Worm (Caenorhabditis elegans): ENCODE measurements around the gene F14F8.8.

F14F8.8 gene

DNA sequence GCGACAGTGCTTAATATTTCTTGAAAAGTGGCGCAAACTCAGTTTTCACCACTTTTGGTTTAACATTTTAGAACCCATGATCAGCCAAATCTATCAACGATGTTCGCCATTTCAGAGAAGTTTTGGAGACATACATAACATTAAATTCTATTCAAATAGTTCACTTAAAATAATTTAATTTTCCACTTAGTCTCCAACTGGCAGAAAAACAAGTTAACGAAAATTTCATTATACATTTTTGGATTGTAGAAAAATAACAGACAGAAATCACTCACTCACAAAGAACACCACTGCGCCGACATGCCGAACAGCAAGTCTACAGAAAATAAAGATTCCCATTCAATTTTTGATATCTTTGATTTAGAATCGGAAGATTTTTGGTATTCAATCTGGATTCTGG is 7.9 kb upstream of the F14F8.8 start, which contains the start of gene srw-44:
srw-44 (plus strand) TSS at position 301 of the 400 bp plus-strand sequence.
- TF ChIP-seq mxl-1 (tag; optimal IDR thresholded peaks at IDR 0.05) (no peak), lag-1 (GFP tag; IDR thresholded peaks at IDR 0.05) (no peak), C17E4.6 (GFP tag; IDR thresholded peaks at IDR 0.05) (no peak), xnd-1 (tag; optimal IDR thresholded peaks at IDR 0.05) (no peak), B0035.1 (tag; optimal IDR thresholded peaks at IDR 0.05) (no peak), Y67H2A.10 (GFP tag; conservative IDR thresholded peaks at IDR 0.05) (no peak), sptf-2 (GFP tag; optimal IDR thresholded peaks at IDR 0.05) (no peak)

ce11 chrV:16679237-16679636 is 7.1 kb upstream of the F14F8.8 start, which contains the start of gene srz-103:
Gene srz-103, minus strand, starts transcription at chrV:16679337.
- TF ChIP-seq ztf-28 (GFP tag; IDR thresholded peaks at IDR 0.05) (no peak), Y53F4B.3 (GFP tag; IDR thresholded peaks at IDR 0.05) (no peak), hmg-20 (GFP tag; IDR thresholded peaks at IDR 0.05) (no peak)

- TF ChIP-seq aptf-3 (GFP tag; IDR thresholded peaks at IDR 0.05) (no peak), atf-7 (tag; optimal IDR thresholded peaks at IDR 0.05) (no peak), F33H1.4 (GFP tag; IDR thresholded peaks at IDR 0.05) (no peak), mxl-1 (tag; optimal IDR thresholded peaks at IDR 0.05) (no peak), C17E4.6 (GFP tag; IDR thresholded peaks at IDR 0.05) (no peak), madf-3 (GFP tag; IDR thresholded peaks at IDR 0.05) (no peak), nhr-27 (tag; optimal IDR thresholded peaks at IDR 0.05) (no peak), lin-54 (GFP tag; optimal IDR thresholded peaks at IDR 0.05) (no peak), ztf-3 (GFP tag; optimal IDR thresholded peaks at IDR 0.05) (no peak)
Measured at ce11 chrV:16675553-16675952, 3.5 kb upstream of the F14F8.8 start, which contains the start of gene srz-1. Gene srz-1, plus strand, starts transcription at chrV:16675853.

- TF ChIP-seq madf-8 (GFP tag; conservative IDR thresholded peaks at IDR 0.05) (no peak), F23B12.7 (tag; optimal IDR thresholded peaks at IDR 0.05; ENCODE audit: insufficient read depth) (no peak), Y79H2A.3 (GFP tag; conservative IDR thresholded peaks at IDR 0.05) (no peak), lsl-1 (GFP tag; optimal IDR thresholded peaks at IDR 0.05) (no peak), snpc-4 (GFP tag; optimal IDR thresholded peaks at IDR 0.05) (no peak), snpc-4 (tag; optimal IDR thresholded peaks at IDR 0.05) (no peak), F57C9.4 (tag; optimal IDR thresholded peaks at IDR 0.05) (no peak), lsy-27 (tag; optimal IDR thresholded peaks at IDR 0.05; ENCODE audit: borderline replicate concordance, insufficient read depth) (no peak), K12H6.12 (tag; optimal IDR thresholded peaks at IDR 0.05) (no peak), T26A5.8 (tag; optimal IDR thresholded peaks at IDR 0.05) (no peak), bed-1 (GFP tag; IDR thresholded peaks at IDR 0.05) (no peak), lin-54 (GFP tag; optimal IDR thresholded peaks at IDR 0.05) (no peak), xnd-1 (tag; optimal IDR thresholded peaks at IDR 0.05) (no peak), somi-1 (GFP tag; optimal IDR thresholded peaks at IDR 0.05) (no peak), zfh-2 (GFP tag; conservative IDR thresholded peaks at IDR 0.05) (no peak), attf-6 (GFP tag; IDR thresholded peaks at IDR 0.05) (no peak), aptf-3 (GFP tag; IDR thresholded peaks at IDR 0.05) (no peak), aptf-2 (GFP tag; conservative IDR thresholded peaks at IDR 0.05) (no peak), T07F8.4 (tag; optimal IDR thresholded peaks at IDR 0.05) (no peak), nhr-179 (tag; optimal IDR thresholded peaks at IDR 0.05) (no peak), B0019.2 (GFP tag; conservative IDR thresholded peaks at IDR 0.05) (no peak)
Measured at ce11 chrV:16674399-16674798, 2.3 kb upstream of the F14F8.8 start.

Data from whole organism, young adult.